Fruit fly (Drosophila melanogaster): ENCODE results near the gene CG7888.

The CG7888 gene

DNA sequence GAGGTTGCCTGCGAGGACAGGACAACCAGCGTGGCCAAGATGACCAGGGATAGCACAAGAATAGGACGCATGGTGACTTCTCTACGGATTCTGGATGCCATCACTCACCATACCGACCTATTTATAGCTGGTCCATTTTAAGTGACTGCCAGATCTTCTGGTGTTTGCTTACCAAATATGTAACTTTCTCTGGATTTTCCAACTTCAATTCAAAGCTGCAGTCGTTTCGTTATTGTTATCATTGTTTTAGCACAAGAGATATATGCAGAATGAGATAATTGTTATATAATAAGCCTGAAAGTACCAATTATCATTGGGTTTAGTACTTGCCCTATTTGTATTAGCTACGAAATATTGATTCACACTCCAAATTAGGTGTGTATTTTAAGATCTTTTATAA is 49.9 kb downstream of the CG7888 start, which contains the start of gene CG32071:
CG32071 (minus strand) TSS at position 101 of the 400 bp plus-strand sequence.
- no peak for TF ChIP-seq CG17801 (GFP tag; optimal IDR thresholded peaks at IDR 0.05; ENCODE audit: partially characterized antibody)

DNA sequence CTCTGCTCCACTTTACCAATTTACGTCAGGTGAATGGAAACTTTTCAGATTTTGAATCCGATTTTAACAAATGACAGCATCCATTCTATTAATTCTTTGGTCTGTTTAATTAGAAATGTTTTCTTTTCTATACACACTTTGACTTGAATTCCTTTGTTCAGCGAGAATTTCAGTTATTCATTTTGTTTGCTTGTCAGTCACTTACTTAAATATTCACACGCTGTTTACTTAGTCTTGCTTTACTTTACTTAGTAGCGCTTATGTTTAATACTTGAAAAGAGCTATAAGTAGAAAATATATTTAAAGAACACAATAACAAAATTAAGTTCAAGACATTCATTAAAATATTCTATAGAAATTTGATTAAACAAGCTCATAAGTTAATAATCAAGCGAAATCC is 53.6 kb downstream of the CG7888 start, which contains the start of gene CG32073:
CG32073 (minus strand) TSS at position 151 of the 400 bp plus-strand sequence.
- no peak for TF ChIP-seq CG17801 (GFP tag; optimal IDR thresholded peaks at IDR 0.05; ENCODE audit: partially characterized antibody)

DNA sequence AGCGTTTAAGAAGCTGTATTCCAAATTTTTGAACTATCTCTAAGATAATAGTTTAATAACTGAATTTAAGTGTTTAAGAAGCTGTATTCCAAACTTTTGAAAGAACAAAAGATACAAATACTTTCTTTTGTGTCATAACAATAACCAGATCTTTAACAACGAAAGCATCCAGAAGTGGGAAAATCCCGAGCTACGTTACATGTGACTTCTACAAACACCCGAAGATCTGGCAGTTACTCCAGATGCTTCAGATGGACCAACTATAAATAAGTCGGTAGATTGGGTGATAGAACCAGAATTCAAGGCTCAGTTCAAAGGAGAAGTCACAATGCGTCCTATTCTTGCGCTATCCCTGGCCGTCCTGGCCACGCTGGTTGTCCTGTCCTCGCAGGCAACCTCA is 54.1 kb downstream of the CG7888 start, which contains the start of gene CG12522:
CG12522 (plus strand) TSS at position 301 of the 400 bp plus-strand sequence.
- no peak for TF ChIP-seq CG17801 (GFP tag; optimal IDR thresholded peaks at IDR 0.05; ENCODE audit: partially characterized antibody)

All from ovary, adult (tissue).